Fruit fly (Drosophila melanogaster) whole organism, embryonic: Measurements from ENCODE around the gene axo.
A peak's percentile ranks its signal among the peaks of the same experiment; 100 is the strongest.

Experiments
- ATbp ChIP-seq: fragments of 200-800 bp; sonication (Bioruptor generic); optimal IDR thresholded peaks from 2 replicates; lab custom pipeline; 2017; ENCODE audit warnings: missing biosample characterization, mild to moderate bottlenecking, missing genetic modification characterization, missing genetic modification reagents
- CG10209 ChIP-seq: fragments of 200-800 bp; sonication (Bioruptor generic); optimal IDR thresholded peaks from 3 replicates; lab custom pipeline; 2017; ENCODE audit warnings: missing biosample characterization, mild to moderate bottlenecking, missing genetic modification characterization, missing genetic modification reagents
- CG10979 ChIP-seq: fragments of 200-800 bp; sonication (Bioruptor generic); optimal IDR thresholded peaks from 2 replicates; lab custom pipeline; 2018; ENCODE audit warnings: missing biosample characterization, mild to moderate bottlenecking, missing genetic modification characterization, moderate library complexity
- CG12659 ChIP-seq: fragments of 200-800 bp; sonication (Bioruptor generic); optimal IDR thresholded peaks from 3 replicates; lab custom pipeline; 2017; ENCODE audit warnings: mild to moderate bottlenecking, missing biosample characterization, missing genetic modification reagents, missing genetic modification characterization
- CG15269 ChIP-seq: fragments of 200-800 bp; sonication (Bioruptor generic); optimal IDR thresholded peaks from 2 replicates; lab custom pipeline; 2018; ENCODE audit warnings: missing biosample characterization, mild to moderate bottlenecking, missing genetic modification characterization, moderate library complexity
- CG15514 ChIP-seq: fragments of 200-800 bp; sonication (Bioruptor generic); optimal IDR thresholded peaks from 3 replicates; lab custom pipeline; 2017; ENCODE audit warnings: missing biosample characterization, missing genetic modification characterization, mild to moderate bottlenecking, moderate library complexity, missing genetic modification reagents
- CG16813 ChIP-seq: fragments of 200-800 bp; sonication (Bioruptor generic); IDR thresholded peaks from 3 replicates; pipeline ENCODE4 v1.3.6; 2022; ENCODE audit warnings: missing biosample characterization, missing genetic modification characterization; ENCODE audit not compliant: partially characterized antibody
- CG17361 ChIP-seq: fragments of 200-800 bp; sonication (Bioruptor generic); IDR thresholded peaks from 3 replicates; pipeline ENCODE4 v1.3.6; 2022; ENCODE audit warnings: missing biosample characterization, missing genetic modification characterization
- CG17829 ChIP-seq: fragments of 200-800 bp; optimal IDR thresholded peaks from 2 replicates; lab custom pipeline; 2019; ENCODE audit warnings: missing biosample characterization, mild to moderate bottlenecking, missing genetic modification characterization, moderate library complexity
- CG18262 ChIP-seq: fragments of 200-800 bp; optimal IDR thresholded peaks from 3 replicates; lab custom pipeline; 2019; ENCODE audit warnings: missing biosample characterization, mild to moderate bottlenecking, missing genetic modification characterization, moderate library complexity
- CG18619 ChIP-seq: fragments of 200-800 bp; sonication (Bioruptor generic); optimal IDR thresholded peaks from 3 replicates; lab custom pipeline; 2017; ENCODE audit warnings: missing biosample characterization, mild to moderate bottlenecking, missing genetic modification characterization
- CG33557 ChIP-seq: fragments of 200-800 bp; sonication (Bioruptor generic); optimal IDR thresholded peaks from 2 replicates; lab custom pipeline; 2019; ENCODE audit warnings: missing biosample characterization, mild to moderate bottlenecking, missing genetic modification characterization, moderate library complexity
- CG42726 ChIP-seq: fragments of 200-800 bp; sonication (Bioruptor generic); IDR thresholded peaks from 2 replicates; pipeline ENCODE4 v1.3.6; 2022; ENCODE audit warnings: missing biosample characterization, missing genetic modification characterization; ENCODE audit not compliant: partially characterized antibody
- CG6854 ChIP-seq: fragments of 200-800 bp; sonication (Bioruptor generic); optimal IDR thresholded peaks from 3 replicates; lab custom pipeline; 2017; ENCODE audit warnings: missing biosample characterization, mild to moderate bottlenecking, missing genetic modification characterization
- CG8281 ChIP-seq: fragments of 200-800 bp; sonication (Bioruptor generic); optimal IDR thresholded peaks from 2 replicates; lab custom pipeline; 2018; ENCODE audit warnings: missing biosample characterization, mild to moderate bottlenecking, missing genetic modification characterization, moderate library complexity
- CoRest ChIP-seq: fragments of 200-800 bp; sonication (Bioruptor generic); optimal IDR thresholded peaks from 3 replicates; lab custom pipeline; 2018; ENCODE audit warnings: missing biosample characterization, mild to moderate bottlenecking, missing genetic modification characterization, moderate library complexity
- Dbx ChIP-seq: fragments of 200-800 bp; sonication (Bioruptor generic); IDR thresholded peaks from 3 replicates; pipeline ENCODE4 v1.3.6; 2022; ENCODE audit warnings: missing biosample characterization, missing genetic modification characterization
- Dip3 ChIP-seq: fragments of 200-800 bp; sonication (Bioruptor generic); optimal IDR thresholded peaks from 3 replicates; lab custom pipeline; 2016; ENCODE audit warnings: missing biosample characterization, missing genetic modification characterization
- Dp ChIP-seq: fragments of 200-800 bp; sonication (Bioruptor generic); optimal IDR thresholded peaks from 2 replicates; lab custom pipeline; 2018; ENCODE audit warnings: missing biosample characterization, mild to moderate bottlenecking, missing genetic modification characterization, moderate library complexity
- Ets65A ChIP-seq: fragments of 200-800 bp; sonication (Bioruptor generic); peaks from one replicate; lab custom pipeline; 2016; ENCODE audit warnings: missing biosample characterization, missing genetic modification characterization
- HLH4C ChIP-seq: fragments of 200-800 bp; sonication (Bioruptor generic); IDR thresholded peaks from 3 replicates; pipeline ENCODE4 v1.3.6; 2022; ENCODE audit warnings: missing biosample characterization, missing genetic modification characterization; ENCODE audit not compliant: partially characterized antibody
- Hey ChIP-seq: fragments of 200-800 bp; sonication (Bioruptor generic); optimal IDR thresholded peaks from 3 replicates; lab custom pipeline; 2018; ENCODE audit warnings: missing biosample characterization, mild to moderate bottlenecking, missing genetic modification characterization
- Med ChIP-seq: fragments of 200-800 bp; sonication (Bioruptor generic); peaks from one replicate; lab custom pipeline; 2016; ENCODE audit warnings: missing biosample characterization, missing genetic modification characterization, mild to moderate bottlenecking, inconsistent platforms, moderate library complexity
- Mrtf ChIP-seq: fragments of 200-800 bp; sonication (Bioruptor generic); IDR thresholded peaks from 3 replicates; pipeline ENCODE4 v1.3.6; 2022; ENCODE audit warnings: missing biosample characterization, missing genetic modification characterization
- Nf-YC ChIP-seq: fragments of 200-800 bp; optimal IDR thresholded peaks from 3 replicates; lab custom pipeline; 2019; ENCODE audit warnings: missing biosample characterization, mild to moderate bottlenecking, missing genetic modification characterization, moderate library complexity
- Oaz ChIP-seq: fragments of 200-800 bp; sonication (Bioruptor generic); IDR thresholded peaks from 2 replicates; pipeline ENCODE4 v1.3.6; 2022; ENCODE audit warnings: missing biosample characterization, missing genetic modification characterization
- PHDP ChIP-seq: fragments of 200-800 bp; sonication (Bioruptor generic); optimal IDR thresholded peaks from 3 replicates; lab custom pipeline; 2018; ENCODE audit warnings: missing biosample characterization, mild to moderate bottlenecking, missing genetic modification characterization, moderate library complexity
- Ptx1 ChIP-seq: fragments of 200-800 bp; sonication (Bioruptor generic); IDR thresholded peaks from 2 replicates; pipeline ENCODE4 v1.3.6; 2022; ENCODE audit warnings: missing biosample characterization, missing genetic modification characterization
- Side ChIP-seq: fragments of 200-800 bp; sonication (Bioruptor generic); optimal IDR thresholded peaks from 2 replicates; lab custom pipeline; 2016; ENCODE audit warnings: missing biosample characterization, missing genetic modification characterization
- Sox100B ChIP-seq: fragments of 200-800 bp; sonication (Bioruptor generic); optimal IDR thresholded peaks from 3 replicates; lab custom pipeline; 2018; ENCODE audit warnings: missing biosample characterization, mild to moderate bottlenecking, missing genetic modification characterization
- Ssrp ChIP-seq: fragments of 200-800 bp; sonication (Bioruptor generic); optimal IDR thresholded peaks from 2 replicates; lab custom pipeline; 2018; ENCODE audit warnings: missing biosample characterization, mild to moderate bottlenecking, missing genetic modification characterization, moderate library complexity
- TFAM ChIP-seq: fragments of 200-800 bp; sonication (Bioruptor generic); optimal IDR thresholded peaks from 2 replicates; lab custom pipeline; 2017; ENCODE audit warnings: missing biosample characterization, missing genetic modification characterization, inconsistent platforms
- Xbp1 ChIP-seq: fragments of 200-800 bp; sonication (Bioruptor generic); optimal IDR thresholded peaks from 3 replicates; lab custom pipeline; 2016; ENCODE audit warnings: missing biosample characterization, mild to moderate bottlenecking, missing genetic modification characterization
- al ChIP-seq: fragments of 200-800 bp; sonication (Bioruptor generic); IDR thresholded peaks from 2 replicates; pipeline ENCODE4 v1.3.6; 2022; ENCODE audit warnings: missing biosample characterization, missing genetic modification characterization
- aop ChIP-seq: fragments of 200-800 bp; sonication (Bioruptor generic); IDR thresholded peaks from 2 replicates; pipeline ENCODE4 v1.3.6; 2022; ENCODE audit warnings: missing biosample characterization, missing genetic modification characterization
- ase ChIP-seq: fragments of 200-800 bp; sonication (Bioruptor generic); IDR thresholded peaks from 3 replicates; pipeline ENCODE4 v1.3.6; 2022; ENCODE audit warnings: missing biosample characterization, missing genetic modification characterization
- ash1 ChIP-seq: fragments of 200-800 bp; sonication (Bioruptor generic); optimal IDR thresholded peaks from 2 replicates; lab custom pipeline; 2018; ENCODE audit warnings: missing biosample characterization, mild to moderate bottlenecking, missing genetic modification characterization
- bcd ChIP-seq: fragments of 200-800 bp; sonication (Bioruptor generic); optimal IDR thresholded peaks from 2 replicates; lab custom pipeline; 2017; ENCODE audit warnings: missing biosample characterization, mild to moderate bottlenecking, missing genetic modification characterization
- br ChIP-seq: fragments of >200 bp; optimal IDR thresholded peaks from 2 replicates; lab custom pipeline; 2017
- cad ChIP-seq: fragments of >200 bp; optimal IDR thresholded peaks from 2 replicates; lab custom pipeline; 2017; ENCODE audit warnings: missing biosample characterization, missing genetic modification characterization
- crol ChIP-seq: fragments of 200-800 bp; sonication (Bioruptor generic); IDR thresholded peaks from 2 replicates; pipeline ENCODE4 v1.3.6; 2022; ENCODE audit warnings: missing biosample characterization, missing genetic modification characterization
- h ChIP-seq: fragments of >200 bp; optimal IDR thresholded peaks from 2 replicates; lab custom pipeline; 2017
- jing ChIP-seq: fragments of 200-800 bp; sonication (Bioruptor generic); optimal IDR thresholded peaks from 2 replicates; lab custom pipeline; 2018; ENCODE audit warnings: missing biosample characterization, mild to moderate bottlenecking, missing genetic modification characterization
- lola ChIP-seq, 3 experiments: fragments of >200 bp in 2 of 3; fragments of 200-800 bp in 1 of 3; sonication (Bioruptor generic) in 1 of 3; optimal IDR thresholded peaks; 2 replicates each; lab custom pipeline; 2017 to 2019; ENCODE audit warnings: missing biosample characterization in 3 of 3, missing genetic modification characterization in 3 of 3, mild to moderate bottlenecking in 1 of 3, moderate library complexity in 1 of 3
- row ChIP-seq: fragments of 200-800 bp; sonication (Bioruptor generic); IDR thresholded peaks from 3 replicates; pipeline ENCODE4 v1.3.6; 2022; ENCODE audit warnings: missing biosample characterization, missing genetic modification characterization
- sens ChIP-seq: fragments of 200-800 bp; sonication (Bioruptor generic); peaks from one replicate; lab custom pipeline; 2016; ENCODE audit warnings: missing biosample characterization, missing genetic modification characterization
- sqz ChIP-seq: fragments of 200-800 bp; sonication (Bioruptor generic); optimal IDR thresholded peaks from 3 replicates; lab custom pipeline; 2018; ENCODE audit warnings: missing biosample characterization, mild to moderate bottlenecking, missing genetic modification characterization
- sug ChIP-seq: fragments of 200-800 bp; optimal IDR thresholded peaks from 2 replicates; lab custom pipeline; 2019; ENCODE audit warnings: missing biosample characterization, mild to moderate bottlenecking, missing genetic modification characterization, moderate library complexity
- tin ChIP-seq: fragments of 200-800 bp; sonication (Bioruptor generic); optimal IDR thresholded peaks from 3 replicates; lab custom pipeline; 2016; ENCODE audit warnings: missing biosample characterization, missing genetic modification characterization
- twi ChIP-seq: fragments of 200-800 bp; optimal IDR thresholded peaks from 2 replicates; lab custom pipeline; 2019; ENCODE audit warnings: missing biosample characterization, mild to moderate bottlenecking, missing genetic modification characterization, moderate library complexity
- unpg ChIP-seq: fragments of 200-800 bp; sonication (Bioruptor generic); optimal IDR thresholded peaks from 3 replicates; lab custom pipeline; 2018; ENCODE audit warnings: missing biosample characterization, mild to moderate bottlenecking, missing genetic modification characterization, moderate library complexity
- vvl ChIP-seq: fragments of 200-800 bp; sonication (Bioruptor generic); IDR thresholded peaks from 2 replicates; pipeline ENCODE4 v1.3.6; 2022; ENCODE audit warnings: missing biosample characterization, missing genetic modification characterization

axo gene

DNA sequence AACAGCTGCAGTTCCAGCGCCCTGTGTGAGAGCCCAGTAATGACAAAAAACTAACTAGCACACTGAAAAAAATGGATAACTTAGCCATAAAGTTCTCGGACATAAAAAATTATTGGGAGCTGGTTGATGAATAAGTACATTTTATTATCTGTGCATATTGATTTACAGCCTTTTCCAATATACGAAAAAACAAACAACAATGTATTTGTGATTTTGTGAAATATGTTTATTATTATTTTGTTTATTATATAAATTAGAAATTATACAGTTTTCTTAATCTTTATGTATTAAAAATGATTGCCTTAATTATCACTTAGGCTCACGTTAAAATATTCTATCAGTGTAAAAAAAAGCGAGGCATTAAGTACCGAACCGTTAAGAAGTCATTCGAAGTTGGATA is 4.7 kb upstream of the axo start (continued):
- TF ChIP-seq sqz (GFP tag; lab: Kevin White, UChicago) (no peak), row (GFP tag; lab: Robert Waterston, UW) (peak; percentile 34), Mrtf (GFP tag; lab: Robert Waterston, UW) (no peak), CG16813 (GFP tag; lab: Robert Waterston, UW) (no peak), Ssrp (tag; lab: Kevin White, UChicago) (peak; percentile 41), Sox100B (peak; percentile 31), ash1 (GFP tag; lab: Kevin White, UChicago) (no peak), CG42726 (no peak), Xbp1 (GFP tag; lab: Kevin White, UChicago) (no peak), ATbp (GFP tag; lab: Kevin White, UChicago) (peak; percentile 36), Side (GFP tag; lab: Kevin White, UChicago) (no peak), twi (no peak), Dbx (no peak), vvl (GFP tag; lab: Robert Waterston, UW) (no peak), ase (GFP tag; lab: Robert Waterston, UW) (no peak), CG15269 (tag; lab: Kevin White, UChicago) (peak; percentile 9), bcd (GFP tag; lab: Kevin White, UChicago) (peak; percentile 26), Hey (tag; lab: Kevin White, UChicago) (no peak), unpg (GFP tag; lab: Kevin White, UChicago) (peak; percentile 31), TFAM (no peak), Ptx1 (GFP tag; lab: Robert Waterston, UW) (0 out of 2 replicates have a peak, but pooled peaks have one; percentile 21), sens (peak; percentile 50), h (no peak), CG17829 (tag; lab: Kevin White, UChicago) (peak; percentile 25), PHDP (tag; lab: Kevin White, UChicago) (peak; percentile 16), CG8281 (tag; lab: Kevin White, UChicago) (no peak), al (GFP tag; lab: Robert Waterston, UW) (no peak), br (lab: Kevin White, UChicago) (no peak), tin (GFP tag; lab: Kevin White, UChicago) (no peak), Dip3 (GFP tag; lab: Kevin White, UChicago) (no peak), crol (GFP tag; lab: Robert Waterston, UW) (no peak), CG6854 (GFP tag; lab: Kevin White, UChicago) (no peak), jing (GFP tag; lab: Kevin White, UChicago) (no peak), CG18619 (GFP tag; lab: Kevin White, UChicago) (no peak), Dp (GFP tag; lab: Kevin White, UChicago) (no peak), Ets65A (GFP tag; lab: Kevin White, UChicago) (no peak), lola (GFP tag; optimal IDR thresholded peaks at IDR 0.05; lab: Kevin White, UChicago) (peak in 1 of 3 experiments; percentile 39), HLH4C (GFP tag; lab: Robert Waterston, UW) (no peak), CG10209 (GFP tag; lab: Kevin White, UChicago) (peak; percentile 21), CG12659 (GFP tag; lab: Kevin White, UChicago) (peak; percentile 6), Oaz (GFP tag; lab: Robert Waterston, UW) (no peak), CG33557 (GFP tag; lab: Kevin White, UChicago) (no peak), CG17361 (GFP tag; lab: Robert Waterston, UW) (peak; percentile 69), cad (GFP tag; lab: Kevin White, UChicago) (no peak), sug (no peak), aop (no peak), CG18262 (tag; lab: Kevin White, UChicago) (peak; percentile 70), CG10979 (tag; lab: Kevin White, UChicago) (peak; percentile 77), CoRest (tag; lab: Kevin White, UChicago) (peak; percentile 27), Nf-YC (tag; lab: Kevin White, UChicago) (no peak), CG15514 (no peak), Med (GFP tag; lab: Kevin White, UChicago) (no peak)
